Worm (Caenorhabditis elegans): ENCODE results near the gene T09A12.1.

The T09A12.1 gene

DNA sequence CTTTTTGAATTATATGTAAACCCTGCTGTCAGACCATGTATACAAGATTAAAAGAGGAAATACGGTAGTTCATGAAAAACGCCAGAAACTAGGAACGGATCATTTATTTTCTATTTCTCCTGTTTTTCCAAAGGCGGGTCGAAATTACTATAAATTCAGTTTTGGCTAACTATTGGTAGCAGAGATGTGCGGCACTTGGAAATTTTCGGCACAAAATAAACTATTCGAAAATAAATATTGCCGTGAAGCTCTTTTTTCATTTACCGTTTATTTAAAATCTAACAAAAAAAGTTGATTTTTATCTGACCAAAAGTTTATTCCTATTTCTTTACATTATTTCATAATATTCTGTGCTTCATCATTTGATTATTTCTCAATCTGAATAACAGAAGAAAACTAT is at the start of gene T09A12.1:
TSS of gene T09A12.1 (plus strand) at position 301 of the 400 bp plus-strand sequence.
- no peak for TF ChIP-seq dao-5 (tag; optimal IDR thresholded peaks at IDR 0.05)
- TF ChIP-seq W03F9.2 (tag; optimal IDR thresholded peaks at IDR 0.05), result no peak
- no peak for TF ChIP-seq him-1 (tag; optimal IDR thresholded peaks at IDR 0.05)

DNA sequence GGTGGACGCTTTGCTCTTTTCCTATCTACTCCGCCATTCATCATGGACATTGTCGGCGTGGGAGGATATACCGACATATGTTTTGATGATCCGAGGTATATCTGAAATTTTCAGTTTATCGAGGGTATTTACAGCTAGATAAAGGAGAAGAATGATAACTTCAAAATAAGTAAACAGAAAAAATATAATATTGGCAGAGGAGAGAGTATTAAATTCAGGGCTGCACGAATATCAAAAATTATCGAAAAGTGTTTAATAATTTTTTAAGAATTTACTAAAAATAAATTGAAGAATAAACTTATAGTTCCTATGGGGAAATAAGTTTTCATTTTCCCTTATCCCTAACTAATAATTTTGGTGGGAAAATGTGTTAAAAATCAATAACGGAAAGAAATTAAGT is 45.4 kb upstream of the T09A12.1 start, which contains the start of gene wsp-1:
TSS of gene wsp-1 (minus strand) at position 101 of the 400 bp plus-strand sequence.
- no peak for TF ChIP-seq dao-5 (tag; optimal IDR thresholded peaks at IDR 0.05)
- TF ChIP-seq him-1 (tag; optimal IDR thresholded peaks at IDR 0.05), result no peak
- TF ChIP-seq W03F9.2 (tag; optimal IDR thresholded peaks at IDR 0.05), result no peak

DNA sequence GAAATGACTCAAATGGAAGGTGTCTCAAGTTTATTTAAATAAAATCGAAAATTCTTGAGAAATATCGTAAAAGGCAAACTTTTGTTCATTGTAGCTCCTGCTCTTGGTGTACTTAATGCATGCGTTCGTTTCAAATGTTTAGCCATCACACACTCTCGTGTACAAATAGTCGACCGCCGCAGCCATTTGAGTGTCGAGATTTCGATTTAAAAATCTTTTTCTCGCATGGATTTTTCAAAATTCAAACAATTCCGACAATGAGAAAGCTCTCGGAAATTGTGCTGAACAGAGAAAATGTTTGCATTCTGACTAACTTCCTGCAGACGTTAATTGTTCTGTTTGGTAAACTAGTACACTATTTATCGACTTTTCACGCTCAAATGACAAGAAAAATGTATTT is 44.9 kb upstream of the T09A12.1 start:
- TF ChIP-seq dao-5 (tag; optimal IDR thresholded peaks at IDR 0.05), result no peak
- TF ChIP-seq W03F9.2 (tag; optimal IDR thresholded peaks at IDR 0.05), result no peak
- TF ChIP-seq him-1 (tag; optimal IDR thresholded peaks at IDR 0.05), result no peak

DNA sequence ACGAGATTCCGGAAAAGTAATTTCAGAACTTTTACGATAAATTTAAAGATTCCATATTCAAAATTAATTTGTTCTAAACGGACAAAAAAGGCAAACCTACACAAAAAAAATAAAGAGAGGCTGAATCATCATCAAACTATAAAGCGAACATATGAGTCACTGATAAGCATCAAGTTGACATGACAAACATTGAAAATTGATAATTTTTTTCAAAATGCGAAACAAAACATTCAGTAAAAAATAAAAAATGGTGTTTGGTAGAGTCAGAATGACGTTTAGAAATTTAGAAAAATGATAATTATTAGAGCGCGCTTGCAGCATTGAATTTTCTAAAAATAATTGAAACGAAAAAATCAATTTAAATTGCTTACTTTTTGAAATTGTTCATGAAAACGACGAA is 44.4 kb upstream of the T09A12.1 start:
- TF ChIP-seq W03F9.2 (tag; optimal IDR thresholded peaks at IDR 0.05) (no peak), him-1 (tag; optimal IDR thresholded peaks at IDR 0.05) (no peak), dao-5 (tag; optimal IDR thresholded peaks at IDR 0.05) (no peak)

DNA sequence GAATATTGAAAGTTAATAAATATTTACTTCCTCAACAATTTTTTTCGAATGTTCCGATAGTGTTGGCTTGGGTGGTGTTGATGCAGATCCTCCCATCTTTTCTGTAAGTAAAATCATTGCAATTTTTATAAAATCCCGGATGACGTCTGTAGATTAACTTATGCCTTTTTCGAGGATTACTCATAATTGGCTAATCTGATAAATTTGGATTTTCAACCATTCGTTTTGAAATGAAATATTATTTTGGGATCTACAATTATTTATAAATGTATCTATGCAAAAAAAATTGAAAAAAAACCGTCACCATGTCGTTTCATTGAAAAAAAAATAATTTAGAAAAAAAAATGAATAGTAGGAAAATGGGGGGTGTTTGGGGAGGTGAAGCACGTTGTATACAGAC is 43.1 kb upstream of the T09A12.1 start, which contains the start of gene glrx-22:
TSS of gene glrx-22 (minus strand) at position 101 of the 400 bp plus-strand sequence.
- TF ChIP-seq him-1 (tag; optimal IDR thresholded peaks at IDR 0.05) (no peak), dao-5 (tag; optimal IDR thresholded peaks at IDR 0.05) (no peak), W03F9.2 (tag; optimal IDR thresholded peaks at IDR 0.05) (no peak)

DNA sequence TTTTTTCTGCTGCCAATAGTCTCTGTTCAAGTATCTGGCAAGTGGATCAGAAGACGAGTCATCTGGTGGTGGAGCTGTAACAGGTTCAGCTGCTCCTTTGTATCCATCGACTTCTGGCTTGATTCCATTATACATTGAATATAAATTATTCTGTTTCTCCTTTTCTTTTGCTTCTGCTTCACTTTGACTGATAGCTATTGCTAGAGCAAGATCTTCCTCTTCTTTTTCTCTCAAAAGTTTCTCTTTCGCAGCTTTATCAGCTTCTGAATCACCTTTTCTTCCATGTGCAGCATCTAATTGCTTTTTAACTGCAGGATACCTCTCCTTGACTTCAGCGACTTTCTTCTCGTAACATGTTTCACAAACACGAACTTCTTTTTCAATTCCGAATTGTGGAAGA is 40.7 kb upstream of the T09A12.1 start:
- TF ChIP-seq dao-5 (tag; optimal IDR thresholded peaks at IDR 0.05), result no peak
- no peak for TF ChIP-seq W03F9.2 (tag; optimal IDR thresholded peaks at IDR 0.05)
- TF ChIP-seq him-1 (tag; optimal IDR thresholded peaks at IDR 0.05), result no peak

DNA sequence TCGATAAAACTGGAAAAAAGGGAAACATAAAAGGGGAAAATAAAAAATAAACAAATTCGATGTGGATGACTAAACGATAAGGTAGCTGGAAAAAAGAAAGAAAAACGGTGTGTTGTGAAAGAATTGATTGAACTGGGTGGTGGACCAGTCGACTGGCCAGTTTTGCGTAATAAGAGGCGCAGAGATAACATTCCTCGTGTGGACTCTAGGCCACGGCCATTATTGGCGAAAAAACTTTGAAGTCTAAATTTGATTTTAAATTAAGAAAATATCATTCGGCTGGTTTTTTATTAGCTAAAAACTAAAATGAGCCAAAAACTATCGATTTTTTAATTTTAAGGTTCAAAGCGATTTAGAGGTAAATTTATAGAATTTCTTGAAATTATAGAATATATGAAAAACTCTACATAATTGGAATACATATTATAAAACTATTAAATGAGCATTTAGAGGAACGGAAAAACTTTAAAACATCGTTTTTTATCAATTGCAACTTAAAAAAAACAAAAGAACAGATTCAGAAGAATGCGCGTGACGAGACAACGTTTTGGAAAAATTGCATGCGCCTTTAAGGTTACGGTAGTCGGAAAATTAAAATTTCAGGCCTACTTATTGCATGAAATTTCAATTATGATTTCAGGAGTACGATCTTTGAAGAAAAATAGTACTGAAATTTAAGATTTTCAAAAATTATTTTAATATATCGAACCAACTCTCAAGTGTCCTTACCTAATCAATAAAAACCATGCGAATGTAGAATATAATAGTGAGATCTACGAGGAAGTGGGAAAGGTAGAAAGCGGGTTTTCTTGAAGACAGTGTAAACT is 38.7 kb upstream of the T09A12.1 start, which contains the start of gene hgrs-1:
TSS of gene hgrs-1 (minus strand) at position 777 of the 827 bp plus-strand sequence.
- TF ChIP-seq dao-5 (tag; optimal IDR thresholded peaks at IDR 0.05) (no peak), W03F9.2 (tag; optimal IDR thresholded peaks at IDR 0.05) (no peak), him-1 (tag; optimal IDR thresholded peaks at IDR 0.05) (no peak)

DNA sequence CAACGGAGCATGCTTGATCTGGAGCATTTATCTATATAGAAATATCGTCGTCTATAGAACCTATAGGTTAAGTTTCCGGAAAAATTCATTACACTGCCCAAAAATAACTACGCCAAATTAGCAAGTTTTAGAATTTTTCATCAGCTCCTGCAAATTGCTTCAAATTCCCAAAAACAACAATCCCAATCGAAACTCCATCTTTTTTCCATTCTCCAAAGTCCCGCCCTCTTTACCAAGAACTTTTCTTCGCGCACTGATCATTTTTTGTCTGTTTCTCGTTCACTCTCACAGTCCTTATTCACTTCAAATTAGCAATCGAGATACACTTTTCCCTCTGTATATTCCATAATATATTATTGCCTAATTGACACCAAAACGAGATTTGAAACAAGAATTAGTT is 37.9 kb upstream of the T09A12.1 start, which contains the start of gene svh-1:
TSS of gene svh-1 (plus strand) at position 301 of the 400 bp plus-strand sequence.
- no peak for TF ChIP-seq dao-5 (tag; optimal IDR thresholded peaks at IDR 0.05)
- TF ChIP-seq him-1 (tag; optimal IDR thresholded peaks at IDR 0.05), result no peak
- no peak for TF ChIP-seq W03F9.2 (tag; optimal IDR thresholded peaks at IDR 0.05)

DNA sequence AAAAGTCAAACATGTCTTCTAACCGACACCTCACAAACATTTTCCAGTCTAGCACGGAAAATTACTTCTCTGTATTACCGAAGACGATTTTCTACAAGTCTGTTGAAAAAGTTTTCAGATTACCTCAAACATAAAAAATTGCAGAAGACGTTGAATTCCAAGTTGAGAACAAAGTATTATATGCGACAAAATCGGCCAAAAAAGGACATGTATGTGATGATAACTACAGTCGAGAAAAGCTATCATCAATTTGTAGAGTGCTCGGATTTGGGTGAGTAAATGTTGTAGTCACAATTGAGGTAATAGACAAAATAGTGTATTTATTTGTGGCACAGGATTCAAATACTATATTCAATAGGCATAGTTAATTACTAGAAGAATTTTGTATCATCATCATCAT is 35.4 kb upstream of the T09A12.1 start:
- no peak for TF ChIP-seq him-1 (tag; optimal IDR thresholded peaks at IDR 0.05)
- TF ChIP-seq W03F9.2 (tag; optimal IDR thresholded peaks at IDR 0.05), result no peak
- no peak for TF ChIP-seq dao-5 (tag; optimal IDR thresholded peaks at IDR 0.05)

DNA sequence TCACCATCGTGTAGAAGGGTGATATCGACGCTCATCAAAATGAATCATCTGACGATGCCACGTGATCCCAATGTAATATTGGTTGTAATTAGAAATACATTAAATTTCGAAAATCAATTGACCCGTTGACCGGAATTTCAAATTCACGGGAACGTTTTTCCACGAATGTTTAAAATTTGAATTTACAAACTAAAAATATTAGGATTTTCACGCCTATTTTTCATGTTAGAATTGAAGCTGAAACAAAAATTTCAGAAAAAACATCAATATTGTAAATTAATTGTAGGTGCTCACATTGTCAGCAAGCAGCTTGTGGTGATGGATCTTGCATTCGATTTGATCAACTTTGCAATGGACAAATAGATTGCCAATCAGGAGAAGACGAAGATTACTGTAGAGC is 33.9 kb upstream of the T09A12.1 start, which contains the start of gene C07G1.6:
TSS of gene C07G1.6 (minus strand) at position 101 of the 400 bp plus-strand sequence.
- TF ChIP-seq W03F9.2 (tag; optimal IDR thresholded peaks at IDR 0.05), result no peak
- no peak for TF ChIP-seq dao-5 (tag; optimal IDR thresholded peaks at IDR 0.05)
- TF ChIP-seq him-1 (tag; optimal IDR thresholded peaks at IDR 0.05), result no peak

DNA sequence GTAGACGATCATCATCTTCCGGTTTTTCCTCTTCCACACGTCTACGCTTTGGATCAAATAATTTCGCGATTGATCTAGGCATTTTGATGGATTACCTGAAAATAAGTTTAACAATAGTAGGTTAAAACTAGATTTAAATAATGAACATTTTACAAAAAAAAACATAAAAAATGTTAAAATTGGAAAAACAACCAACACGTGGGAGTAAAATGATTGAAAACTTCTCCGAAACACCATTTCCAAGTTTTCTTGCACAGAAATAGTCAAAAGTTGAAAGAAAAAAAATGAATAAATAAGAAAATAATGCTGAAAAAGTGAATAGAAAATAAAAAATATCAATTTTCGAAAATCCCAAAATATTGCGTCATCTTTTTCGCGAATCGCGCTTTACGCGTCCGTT is 32.5 kb upstream of the T09A12.1 start, which contains the start of gene C07G1.7:
TSS of gene C07G1.7 (minus strand) at position 101 of the 400 bp plus-strand sequence.
- no peak for TF ChIP-seq him-1 (tag; optimal IDR thresholded peaks at IDR 0.05)

DNA sequence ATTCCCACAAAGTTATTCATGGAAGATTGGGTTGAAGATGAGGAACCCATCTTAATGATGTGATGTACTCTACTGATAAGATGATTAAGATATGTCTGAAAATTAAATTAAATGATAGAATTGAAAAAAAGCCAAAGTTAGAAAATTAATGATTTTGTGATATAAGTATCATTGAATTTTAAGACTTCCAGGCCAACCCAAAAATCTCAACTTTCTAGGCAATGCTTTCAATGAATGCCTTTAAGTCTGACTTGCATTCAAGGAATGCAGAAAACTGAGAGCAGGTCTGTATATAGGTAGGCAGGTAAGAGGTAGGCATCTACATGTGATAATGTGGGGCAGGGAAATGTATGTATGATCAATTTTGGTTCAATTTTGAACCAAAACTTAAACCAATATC is 24.2 kb upstream of the T09A12.1 start, which contains the start of gene ocr-2:
TSS of gene ocr-2 (minus strand) at position 101 of the 400 bp plus-strand sequence.
- TF ChIP-seq W03F9.2 (tag; optimal IDR thresholded peaks at IDR 0.05) (no peak), him-1 (tag; optimal IDR thresholded peaks at IDR 0.05) (no peak), dao-5 (tag; optimal IDR thresholded peaks at IDR 0.05) (no peak)

DNA sequence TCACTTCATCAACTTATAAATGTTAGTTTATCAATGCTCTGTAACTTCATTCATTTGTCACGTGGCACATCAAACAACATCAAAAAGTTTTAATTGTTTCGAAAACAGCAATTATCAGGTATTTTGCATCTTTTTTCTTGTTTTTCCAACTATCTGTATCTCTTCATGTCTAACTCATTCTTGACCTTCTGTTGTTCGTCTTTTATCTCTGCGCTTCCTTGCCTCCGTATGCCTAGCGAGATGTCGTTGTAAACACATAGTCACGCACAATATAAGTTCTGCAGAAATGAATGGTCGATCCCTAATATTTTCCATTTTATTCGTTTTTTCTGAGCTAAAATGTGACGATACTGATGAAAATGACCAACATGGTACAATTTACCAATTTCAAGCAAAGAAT is 22.3 kb upstream of the T09A12.1 start, which contains the start of gene gpx-6:
TSS of gene gpx-6 (plus strand) at position 257 of the 400 bp plus-strand sequence.
- TF ChIP-seq dao-5 (tag; optimal IDR thresholded peaks at IDR 0.05), result no peak
- no peak for TF ChIP-seq W03F9.2 (tag; optimal IDR thresholded peaks at IDR 0.05)
- no peak for TF ChIP-seq him-1 (tag; optimal IDR thresholded peaks at IDR 0.05)

DNA sequence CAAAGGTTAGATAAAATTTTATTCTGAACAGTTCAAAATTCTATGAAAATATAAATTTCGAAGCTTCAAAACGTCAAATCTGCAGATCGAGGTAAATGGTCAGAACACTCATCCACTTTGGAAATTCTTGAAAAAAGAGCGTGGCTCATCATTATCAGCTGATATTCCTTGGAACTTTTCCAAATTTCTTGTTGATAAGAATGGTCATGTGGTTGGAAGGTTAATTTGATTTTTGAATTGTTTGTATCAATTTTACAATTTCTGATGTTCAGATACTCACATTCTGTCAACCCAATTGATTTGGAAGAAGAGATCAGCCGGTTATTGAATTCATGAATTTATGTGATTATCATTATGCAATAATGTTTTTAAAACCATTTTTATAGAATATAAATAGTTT is 21.2 kb upstream of the T09A12.1 start:
- TF ChIP-seq him-1 (tag; optimal IDR thresholded peaks at IDR 0.05) (no peak), dao-5 (tag; optimal IDR thresholded peaks at IDR 0.05) (no peak), W03F9.2 (tag; optimal IDR thresholded peaks at IDR 0.05) (no peak)
